Worm (Caenorhabditis elegans): ENCODE data around the gene W06F12.3.

W06F12.3 gene

ce11 chrIII:13721066-13721465 is 13.8 kb upstream of the W06F12.3 start:
- TF ChIP-seq C08G9.2 (tag; optimal IDR thresholded peaks at IDR 0.05) (peak; percentile 13), eyg-1 (tag; optimal IDR thresholded peaks at IDR 0.05) (peak; percentile 62), elt-2 (tag; optimal IDR thresholded peaks at IDR 0.05) (peak; percentile 33), lim-6 (tag; optimal IDR thresholded peaks at IDR 0.05) (peak; percentile 10), sox-2 (GFP tag; IDR thresholded peaks at IDR 0.05) (peak; percentile 37; the same call in 1 of the 2 replicates), ceh-31 (tag; optimal IDR thresholded peaks at IDR 0.05) (peak; percentile 40), Y22D7AL.16 (tag; optimal IDR thresholded peaks at IDR 0.05) (peak; percentile 19), F13H6.1 (tag; optimal IDR thresholded peaks at IDR 0.05) (peak; percentile 25), pros-1 (tag; optimal IDR thresholded peaks at IDR 0.05) (peak; percentile 53), sdc-2 (tag; optimal IDR thresholded peaks at IDR 0.05) (peak; percentile 73), rnt-1 (tag; optimal IDR thresholded peaks at IDR 0.05) (peak; percentile 14), ceh-34 (tag; optimal IDR thresholded peaks at IDR 0.05) (peak; percentile 79), ceh-48 (tag; optimal IDR thresholded peaks at IDR 0.05) (no peak), pat-9 (tag; optimal IDR thresholded peaks at IDR 0.05) (peak; percentile 49), T23F11.4 (GFP tag; optimal IDR thresholded peaks at IDR 0.05) (peak; percentile 50), hlh-6 (tag; optimal IDR thresholded peaks at IDR 0.05) (no peak), tbx-2 (tag; optimal IDR thresholded peaks at IDR 0.05) (peak; percentile 85), gmeb-2 (tag; optimal IDR thresholded peaks at IDR 0.05) (peak; percentile 8), ref-2 (tag; optimal IDR thresholded peaks at IDR 0.05) (peak; percentile 67), ceh-14 (tag; optimal IDR thresholded peaks at IDR 0.05) (no peak), lin-11 (tag; optimal IDR thresholded peaks at IDR 0.05) (no peak), ceh-2 (tag; optimal IDR thresholded peaks at IDR 0.05) (peak; percentile 1), ceh-45 (GFP tag; IDR thresholded peaks at IDR 0.05) (no peak), ceh-6 (GFP tag; optimal IDR thresholded peaks at IDR 0.05) (peak; percentile 7), pax-1 (tag; optimal IDR thresholded peaks at IDR 0.05) (no peak), C38D4.7 (GFP tag; optimal IDR thresholded peaks at IDR 0.05) (peak; percentile 29), fkh-6 (tag; optimal IDR thresholded peaks at IDR 0.05) (peak; percentile 7), odd-2 (tag; optimal IDR thresholded peaks at IDR 0.05) (no peak), npax-4 (tag; optimal IDR thresholded peaks at IDR 0.05) (no peak), ama-1 (optimal IDR thresholded peaks at IDR 0.05) (no peak), nhr-232 (tag; optimal IDR thresholded peaks at IDR 0.05) (peak; percentile 1), hlh-8 (tag; optimal IDR thresholded peaks at IDR 0.05) (peak; percentile 1), dve-1 (tag; optimal IDR thresholded peaks at IDR 0.05) (no peak)

DNA sequence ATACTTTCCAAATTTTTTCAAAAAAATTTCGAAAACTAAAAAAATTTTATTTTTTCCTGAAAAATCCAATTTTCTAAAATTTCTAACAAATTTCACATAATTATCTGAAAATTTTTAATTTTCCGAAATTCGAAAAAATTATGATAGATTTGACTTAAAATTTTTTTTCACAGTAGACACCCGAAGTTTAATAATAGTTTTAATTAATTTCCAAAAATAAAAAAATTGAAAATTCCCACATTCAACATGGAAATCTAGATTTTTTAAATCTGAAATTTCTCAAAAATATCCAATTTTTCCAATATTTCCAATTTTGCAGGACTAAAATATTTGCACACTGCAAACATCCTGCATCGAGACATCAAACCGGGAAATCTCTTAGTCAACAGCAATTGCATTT is 12.9 kb upstream of the W06F12.3 start:
- TF ChIP-seq nhr-232 (tag; optimal IDR thresholded peaks at IDR 0.05) (no peak), eyg-1 (tag; optimal IDR thresholded peaks at IDR 0.05) (no peak), dve-1 (tag; optimal IDR thresholded peaks at IDR 0.05) (no peak), pax-1 (tag; optimal IDR thresholded peaks at IDR 0.05) (no peak), unc-3 (GFP tag; conservative IDR thresholded peaks at IDR 0.05) (no peak), unc-3 (tag; optimal IDR thresholded peaks at IDR 0.05) (no peak), pha-4 (tag; optimal IDR thresholded peaks at IDR 0.05) (no peak), elt-4 (tag; optimal IDR thresholded peaks at IDR 0.05) (no peak), rnt-1 (tag; optimal IDR thresholded peaks at IDR 0.05) (no peak), lin-11 (tag; optimal IDR thresholded peaks at IDR 0.05) (no peak), ceh-22 (tag; optimal IDR thresholded peaks at IDR 0.05) (no peak), ceh-14 (tag; optimal IDR thresholded peaks at IDR 0.05) (no peak), hlh-30 (tag; optimal IDR thresholded peaks at IDR 0.05; ENCODE audit: insufficient read depth) (no peak), ceh-45 (GFP tag; IDR thresholded peaks at IDR 0.05) (no peak), F13H6.1 (tag; optimal IDR thresholded peaks at IDR 0.05) (no peak), hlh-15 (tag; optimal IDR thresholded peaks at IDR 0.05) (no peak), unc-42 (tag; optimal IDR thresholded peaks at IDR 0.05) (no peak), sdc-2 (tag; optimal IDR thresholded peaks at IDR 0.05) (no peak), ceh-31 (tag; optimal IDR thresholded peaks at IDR 0.05) (no peak), Y22D7AL.16 (tag; optimal IDR thresholded peaks at IDR 0.05) (no peak)

Data from whole organism, late embryonic.